Fruit fly (Drosophila melanogaster): ENCODE results near the gene bocks.
A peak's percentile ranks its signal among the peaks of the same experiment; 100 is the strongest.

Gene bocks

dm6 chr3R:9555334-9555974 is 35.3 kb downstream of the bocks start, which contains the start of the genes CG9386 and BckdhA:
CG9386 (minus strand) TSS chr3R:9555408.
BckdhA (plus strand) TSS chr3R:9555785.
- TF ChIP-seq Myc (optimal IDR thresholded peaks at IDR 0.05), result no peak
- no peak for TF ChIP-seq Sin3A (optimal IDR thresholded peaks at IDR 0.05)
- TF ChIP-seq ttk (optimal IDR thresholded peaks at IDR 0.05), result no peak
- TF ChIP-seq psq (optimal IDR thresholded peaks at IDR 0.05), result no peak
- TF ChIP-seq h (optimal IDR thresholded peaks at IDR 0.05), result no peak
- no peak for TF ChIP-seq insv (optimal IDR thresholded peaks at IDR 0.05)

dm6 chr3R:9551659-9552435 is 39.0 kb downstream of the bocks start, which contains the start of the genes mura and RnpS1:
mura (minus strand) TSS chr3R:9551806.
RnpS1 (plus strand) TSS chr3R:9552034.
- TF ChIP-seq Myc (optimal IDR thresholded peaks at IDR 0.05), result no peak
- no peak for TF ChIP-seq Sin3A (optimal IDR thresholded peaks at IDR 0.05)
- no peak for TF ChIP-seq h (optimal IDR thresholded peaks at IDR 0.05)
- no peak for TF ChIP-seq psq (optimal IDR thresholded peaks at IDR 0.05)
- no peak for TF ChIP-seq ttk (optimal IDR thresholded peaks at IDR 0.05)
- TF ChIP-seq insv (optimal IDR thresholded peaks at IDR 0.05), result no peak

- peak; percentile 82 for TF ChIP-seq insv (optimal IDR thresholded peaks at IDR 0.05)
- no peak for TF ChIP-seq Sin3A (optimal IDR thresholded peaks at IDR 0.05)
These were observed 39.7 kb downstream of the bocks start for dm6 chr3R:9551013-9551658.

- TF ChIP-seq Sin3A (optimal IDR thresholded peaks at IDR 0.05), result no peak
- TF ChIP-seq psq (optimal IDR thresholded peaks at IDR 0.05), result no peak
- no peak for TF ChIP-seq ttk (optimal IDR thresholded peaks at IDR 0.05)
- no peak for TF ChIP-seq h (optimal IDR thresholded peaks at IDR 0.05)
- TF ChIP-seq insv (optimal IDR thresholded peaks at IDR 0.05), result no peak
- no peak for TF ChIP-seq Myc (optimal IDR thresholded peaks at IDR 0.05)
These were observed 40.4 kb downstream of the bocks start for dm6 chr3R:9550265-9551012.

- TF ChIP-seq ttk (optimal IDR thresholded peaks at IDR 0.05) (no peak), Sin3A (optimal IDR thresholded peaks at IDR 0.05) (no peak), psq (optimal IDR thresholded peaks at IDR 0.05) (no peak), h (optimal IDR thresholded peaks at IDR 0.05) (no peak), insv (optimal IDR thresholded peaks at IDR 0.05) (no peak), Myc (optimal IDR thresholded peaks at IDR 0.05) (no peak)
These were observed 42.0 kb downstream of the bocks start for dm6 chr3R:9548769-9549168.

- TF ChIP-seq Myc (optimal IDR thresholded peaks at IDR 0.05), result no peak
- TF ChIP-seq Sin3A (optimal IDR thresholded peaks at IDR 0.05), result no peak
- no peak for TF ChIP-seq insv (optimal IDR thresholded peaks at IDR 0.05)
- no peak for TF ChIP-seq ttk (optimal IDR thresholded peaks at IDR 0.05)
- no peak for TF ChIP-seq h (optimal IDR thresholded peaks at IDR 0.05)
- no peak for TF ChIP-seq psq (optimal IDR thresholded peaks at IDR 0.05)
These were observed 43.9 kb downstream of the bocks start for dm6 chr3R:9546808-9547381.

dm6 chr3R:9543495-9544180 is 47.2 kb downstream of the bocks start:
- TF ChIP-seq Sin3A (optimal IDR thresholded peaks at IDR 0.05), result no peak

All from Kc167 (cell line).